Fruit fly (Drosophila melanogaster) whole organism, prepupa: Measurements from ENCODE around the gene Jwa.
A peak's percentile ranks its signal among the peaks of the same experiment; 100 is the strongest.

Experiments
- Blimp-1 ChIP-seq: fragments of 200-800 bp; sonication (Bioruptor generic); optimal IDR thresholded peaks from 3 replicates; lab custom pipeline; 2017; ENCODE audit warnings: missing biosample characterization, missing genetic modification characterization, mild to moderate bottlenecking, moderate library complexity, missing genetic modification reagents
- CG10631 ChIP-seq: fragments of 200-800 bp; sonication (Bioruptor generic); optimal IDR thresholded peaks from 2 replicates; lab custom pipeline; 2016; ENCODE audit warnings: missing biosample characterization, missing genetic modification characterization
- CG11294 ChIP-seq: fragments of 200-800 bp; sonication (Bioruptor generic); IDR thresholded peaks from 2 replicates; pipeline ENCODE4 v1.3.6; 2022; ENCODE audit warnings: missing biosample characterization, missing genetic modification characterization
- CG11762 ChIP-seq: fragments of 200-800 bp; sonication (Bioruptor generic); optimal IDR thresholded peaks from 3 replicates; lab custom pipeline; 2016; ENCODE audit warnings: missing biosample characterization, missing genetic modification characterization; ENCODE audit not compliant: insufficient read depth
- CG15336 ChIP-seq: fragments of 200-800 bp; sonication (Bioruptor generic); IDR thresholded peaks from 2 replicates; pipeline ENCODE4 v1.3.6; 2022; ENCODE audit warnings: missing biosample characterization, missing genetic modification characterization
- CG16779 ChIP-seq: fragments of 200-800 bp; sonication (Bioruptor generic); optimal IDR thresholded peaks from 3 replicates; lab custom pipeline; 2017; ENCODE audit warnings: missing biosample characterization, mild to moderate bottlenecking, missing genetic modification characterization
- CG31627 ChIP-seq: fragments of 200-800 bp; sonication (Bioruptor generic); optimal IDR thresholded peaks from 3 replicates; lab custom pipeline; 2016; ENCODE audit warnings: missing biosample characterization, missing genetic modification characterization
- CG32006 ChIP-seq: fragments of 200-800 bp; sonication (Bioruptor generic); optimal IDR thresholded peaks from 3 replicates; lab custom pipeline; 2017; ENCODE audit warnings: missing biosample characterization, mild to moderate bottlenecking, missing genetic modification characterization
- CG34406 ChIP-seq: fragments of 200-800 bp; sonication (Bioruptor generic); optimal IDR thresholded peaks from 3 replicates; lab custom pipeline; 2016; ENCODE audit warnings: missing biosample characterization, missing genetic modification characterization
- CG3919 ChIP-seq: fragments of 200-800 bp; sonication (Bioruptor generic); optimal IDR thresholded peaks from 3 replicates; lab custom pipeline; 2016; ENCODE audit warnings: missing biosample characterization, missing genetic modification characterization
- CG4318 ChIP-seq: fragments of 200-800 bp; sonication (Bioruptor generic); optimal IDR thresholded peaks from 3 replicates; lab custom pipeline; 2017; ENCODE audit warnings: missing biosample characterization, mild to moderate bottlenecking, missing genetic modification characterization
- CG6163 ChIP-seq: fragments of 200-800 bp; sonication (Bioruptor generic); IDR thresholded peaks from 3 replicates; pipeline ENCODE4 v1.3.6; 2022; ENCODE audit warnings: missing biosample characterization, missing genetic modification characterization
- CG6276 ChIP-seq: fragments of 200-800 bp; sonication (Bioruptor generic); optimal IDR thresholded peaks from 2 replicates; lab custom pipeline; 2017; ENCODE audit warnings: missing biosample characterization, mild to moderate bottlenecking, missing genetic modification characterization
- CG6792 ChIP-seq: fragments of 200-800 bp; sonication (Bioruptor generic); optimal IDR thresholded peaks from 3 replicates; lab custom pipeline; 2016; ENCODE audit warnings: missing biosample characterization, missing genetic modification characterization
- CG6854 ChIP-seq: fragments of 200-800 bp; sonication (Bioruptor generic); optimal IDR thresholded peaks from 2 replicates; lab custom pipeline; 2017; ENCODE audit warnings: missing biosample characterization, mild to moderate bottlenecking, missing genetic modification characterization
- CG7368 ChIP-seq: fragments of 200-800 bp; sonication (Bioruptor generic); optimal IDR thresholded peaks from 3 replicates; lab custom pipeline; 2016; ENCODE audit warnings: missing biosample characterization, missing genetic modification characterization
- CG8119 ChIP-seq: fragments of 200-800 bp; sonication (Bioruptor generic); IDR thresholded peaks from 3 replicates; pipeline ENCODE4 v1.3.6; 2022; ENCODE audit warnings: missing biosample characterization, missing genetic modification characterization
- CG8319 ChIP-seq: fragments of 200-800 bp; sonication (Bioruptor generic); optimal IDR thresholded peaks from 3 replicates; lab custom pipeline; 2016; ENCODE audit warnings: missing biosample characterization, missing genetic modification characterization
- CG9139 ChIP-seq: fragments of 200-800 bp; sonication (Bioruptor generic); optimal IDR thresholded peaks from 3 replicates; lab custom pipeline; 2017; ENCODE audit warnings: missing biosample characterization, mild to moderate bottlenecking, missing genetic modification characterization
- Eip75B ChIP-seq: fragments of 200-800 bp; sonication (Bioruptor generic); optimal IDR thresholded peaks from 3 replicates; lab custom pipeline; 2016; ENCODE audit warnings: missing biosample characterization, missing genetic modification characterization
- Eip78C ChIP-seq: fragments of 200-800 bp; sonication (Bioruptor generic); peaks from one replicate; lab custom pipeline; 2016; ENCODE audit warnings: missing biosample characterization, missing genetic modification characterization
- Eip93F ChIP-seq: fragments of 200-800 bp; sonication (Bioruptor generic); optimal IDR thresholded peaks from 2 replicates; lab custom pipeline; 2016; ENCODE audit warnings: missing biosample characterization, mild to moderate bottlenecking, missing genetic modification characterization
- Ets96B ChIP-seq: fragments of 200-800 bp; optimal IDR thresholded peaks from 2 replicates; lab custom pipeline; 2019; ENCODE audit warnings: missing biosample characterization, mild to moderate bottlenecking, missing genetic modification characterization, moderate library complexity
- Gug ChIP-seq: fragments of 200-800 bp; sonication (Bioruptor generic); IDR thresholded peaks from 2 replicates; pipeline ENCODE4 v1.3.6; 2022; ENCODE audit warnings: missing biosample characterization, missing genetic modification characterization
- Hr38 ChIP-seq: sonication (Bioruptor generic); optimal IDR thresholded peaks from 2 replicates; lab custom pipeline; 2016; ENCODE audit warnings: missing biosample characterization, missing genetic modification characterization
- Hr39 ChIP-seq: fragments of 200-800 bp; sonication (Bioruptor generic); optimal IDR thresholded peaks from 2 replicates; lab custom pipeline; 2016; ENCODE audit warnings: missing biosample characterization, missing genetic modification characterization
- Hr4 ChIP-seq: fragments of 200-800 bp; sonication (Bioruptor generic); optimal IDR thresholded peaks from 3 replicates; lab custom pipeline; 2016; ENCODE audit warnings: missing biosample characterization, missing genetic modification characterization
- Lpt ChIP-seq: fragments of 200-800 bp; sonication (Bioruptor generic); optimal IDR thresholded peaks from 3 replicates; lab custom pipeline; 2016; ENCODE audit warnings: missing biosample characterization, missing genetic modification characterization
- Met ChIP-seq: fragments of 200-800 bp; sonication (Bioruptor generic); optimal IDR thresholded peaks from 3 replicates; lab custom pipeline; 2016; ENCODE audit warnings: missing biosample characterization, missing genetic modification characterization
- Smox ChIP-seq: fragments of 200-800 bp; sonication (Bioruptor generic); optimal IDR thresholded peaks from 3 replicates; lab custom pipeline; 2016; ENCODE audit warnings: missing biosample characterization, missing genetic modification characterization
- Sox14 ChIP-seq: fragments of 200-800 bp; sonication (Bioruptor generic); optimal IDR thresholded peaks from 3 replicates; lab custom pipeline; 2016; ENCODE audit warnings: missing biosample characterization, missing genetic modification characterization
- Sox15 ChIP-seq: fragments of 200-800 bp; sonication (Bioruptor generic); optimal IDR thresholded peaks from 3 replicates; lab custom pipeline; 2016; ENCODE audit warnings: missing biosample characterization, missing genetic modification characterization
- achi ChIP-seq: fragments of 200-800 bp; sonication (Bioruptor generic); optimal IDR thresholded peaks from 3 replicates; lab custom pipeline; 2016; ENCODE audit warnings: missing biosample characterization, missing genetic modification characterization
- acj6 ChIP-seq: fragments of 200-800 bp; sonication (Bioruptor generic); optimal IDR thresholded peaks from 3 replicates; lab custom pipeline; 2016; ENCODE audit warnings: missing biosample characterization, missing genetic modification characterization
- cyc ChIP-seq: fragments of 200-800 bp; sonication (Bioruptor generic); optimal IDR thresholded peaks from 3 replicates; lab custom pipeline; 2016; ENCODE audit warnings: missing biosample characterization, missing genetic modification characterization
- dac ChIP-seq: fragments of 200-800 bp; sonication (Bioruptor generic); optimal IDR thresholded peaks from 2 replicates; lab custom pipeline; 2017; ENCODE audit warnings: missing biosample characterization, mild to moderate bottlenecking, missing genetic modification characterization
- dsx ChIP-seq: fragments of 200-800 bp; optimal IDR thresholded peaks from 3 replicates; lab custom pipeline; 2019; ENCODE audit warnings: missing biosample characterization, mild to moderate bottlenecking, missing genetic modification characterization, moderate library complexity; ENCODE audit not compliant: poor library complexity, severe bottlenecking
- eg ChIP-seq: fragments of 200-800 bp; sonication (Bioruptor generic); IDR thresholded peaks from 3 replicates; pipeline ENCODE4 v1.3.6; 2022; ENCODE audit warnings: missing biosample characterization, missing genetic modification characterization
- esn ChIP-seq: fragments of 200-800 bp; sonication (Bioruptor generic); optimal IDR thresholded peaks from 2 replicates; lab custom pipeline; 2016; ENCODE audit warnings: missing biosample characterization, mild to moderate bottlenecking, missing genetic modification characterization, moderate library complexity
- fd85E ChIP-seq: fragments of 200-800 bp; sonication (Bioruptor generic); optimal IDR thresholded peaks from 3 replicates; lab custom pipeline; 2016; ENCODE audit warnings: missing biosample characterization, missing genetic modification characterization
- lz ChIP-seq: fragments of 200-800 bp; sonication (Bioruptor generic); optimal IDR thresholded peaks from 3 replicates; lab custom pipeline; 2016; ENCODE audit warnings: missing biosample characterization, missing genetic modification characterization
- net ChIP-seq: fragments of 200-800 bp; sonication (Bioruptor generic); optimal IDR thresholded peaks from 3 replicates; lab custom pipeline; 2016; ENCODE audit warnings: missing biosample characterization, missing genetic modification characterization
- pdm3 ChIP-seq: fragments of 200-800 bp; sonication (Bioruptor generic); optimal IDR thresholded peaks from 3 replicates; lab custom pipeline; 2016; ENCODE audit warnings: missing biosample characterization, missing genetic modification characterization
- salr ChIP-seq, 2 experiments: fragments of 200-800 bp; sonication (Bioruptor generic); optimal IDR thresholded peaks; 3 replicates each; lab custom pipeline; 2016 to 2018; ENCODE audit warnings: missing biosample characterization in 2 of 2, missing genetic modification characterization in 2 of 2, mild to moderate bottlenecking in 1 of 2
- spab ChIP-seq: fragments of 200-800 bp; sonication (Bioruptor generic); optimal IDR thresholded peaks from 2 replicates; lab custom pipeline; 2017; ENCODE audit warnings: missing biosample characterization, mild to moderate bottlenecking, missing genetic modification characterization, missing genetic modification reagents
- ss ChIP-seq, 2 experiments: fragments of 200-800 bp; sonication (Bioruptor generic); optimal IDR thresholded peaks; 2 replicates in 1 of 2; 3 replicates in 1 of 2; lab custom pipeline; 2017 to 2018; ENCODE audit warnings: mild to moderate bottlenecking in 2 of 2, missing biosample characterization in 2 of 2, missing genetic modification characterization in 2 of 2, moderate library complexity in 1 of 2
- svp ChIP-seq: fragments of 200-800 bp; sonication (Bioruptor generic); peaks from one replicate; lab custom pipeline; 2016; ENCODE audit warnings: missing biosample characterization, missing genetic modification characterization
- vri ChIP-seq: fragments of 200-800 bp; sonication (Bioruptor generic); optimal IDR thresholded peaks from 3 replicates; lab custom pipeline; 2016; ENCODE audit warnings: missing biosample characterization, mild to moderate bottlenecking, missing genetic modification characterization

Gene Jwa

dm6 chr2L:18745454-18745853, 40.0 kb upstream of the Jwa start:
- TF ChIP-seq Hr4 (GFP tag; lab: Kevin White, UChicago) (no peak), Ets96B (no peak), CG34406 (GFP tag; lab: Kevin White, UChicago) (no peak), Sox14 (GFP tag; lab: Kevin White, UChicago) (no peak), Hr38 (GFP tag; lab: Kevin White, UChicago) (no peak), CG3919 (GFP tag; lab: Kevin White, UChicago) (no peak), CG16779 (no peak), CG7368 (GFP tag; lab: Kevin White, UChicago) (no peak), CG6163 (no peak), vri (no peak), CG8119 (GFP tag; lab: Robert Waterston, UW) (no peak), Hr39 (GFP tag; lab: Kevin White, UChicago) (no peak), Gug (GFP tag; lab: Robert Waterston, UW) (no peak), Eip78C (GFP tag; lab: Kevin White, UChicago) (no peak), cyc (GFP tag; lab: Kevin White, UChicago) (no peak)
- TF ChIP-seq, all 60 proteins: peak for 0

- TF ChIP-seq CG8119 (GFP tag; lab: Robert Waterston, UW) (peak; percentile 64; the same call in 1 of the 3 replicates), achi (GFP tag; lab: Kevin White, UChicago) (peak; percentile 45), fd85E (GFP tag; lab: Kevin White, UChicago) (no peak), Eip78C (GFP tag; lab: Kevin White, UChicago) (peak; percentile 82), Met (GFP tag; lab: Kevin White, UChicago) (no peak), spab (GFP tag; lab: Kevin White, UChicago) (no peak), Sox15 (GFP tag; lab: Kevin White, UChicago) (no peak), CG11762 (GFP tag; lab: Kevin White, UChicago) (no peak), CG6854 (GFP tag; lab: Kevin White, UChicago) (no peak), Eip75B (GFP tag; lab: Kevin White, UChicago) (no peak), CG34406 (GFP tag; lab: Kevin White, UChicago) (no peak), CG10631 (GFP tag; lab: Kevin White, UChicago) (peak; percentile 46), CG7368 (GFP tag; lab: Kevin White, UChicago) (no peak), eg (GFP tag; lab: Robert Waterston, UW) (peak; percentile 56; the same call in 1 of the 3 replicates), dac (GFP tag; lab: Kevin White, UChicago) (peak; percentile 16), salr (GFP tag; optimal IDR thresholded peaks at IDR 0.05; lab: Kevin White, UChicago) (peak in 1 of 2 experiments; percentile 7), CG31627 (GFP tag; lab: Kevin White, UChicago) (no peak), CG16779 (no peak), pdm3 (GFP tag; lab: Kevin White, UChicago) (peak; percentile 29), ss (GFP tag; optimal IDR thresholded peaks at IDR 0.05; lab: Kevin White, UChicago) (no peak), vri (no peak), Blimp-1 (GFP tag; lab: Kevin White, UChicago) (no peak), CG6163 (peak; percentile 34; the same call in 1 of the 3 replicates), CG32006 (GFP tag; lab: Kevin White, UChicago) (peak; percentile 66), Ets96B (no peak), Hr38 (GFP tag; lab: Kevin White, UChicago) (no peak), Gug (GFP tag; lab: Robert Waterston, UW) (peak; percentile 56), Lpt (GFP tag; lab: Kevin White, UChicago) (no peak), svp (GFP tag; lab: Kevin White, UChicago) (peak; percentile 36), acj6 (GFP tag; lab: Kevin White, UChicago) (no peak), lz (GFP tag; lab: Kevin White, UChicago) (no peak), CG3919 (GFP tag; lab: Kevin White, UChicago) (peak; percentile 43), CG6792 (GFP tag; lab: Kevin White, UChicago) (no peak), net (GFP tag; lab: Kevin White, UChicago) (peak; percentile 49), CG9139 (GFP tag; lab: Kevin White, UChicago) (no peak), CG8319 (GFP tag; lab: Kevin White, UChicago) (no peak), Smox (GFP tag; lab: Kevin White, UChicago) (no peak), Sox14 (GFP tag; lab: Kevin White, UChicago) (peak; percentile 3), esn (GFP tag; lab: Kevin White, UChicago) (no peak), CG11294 (GFP tag; lab: Robert Waterston, UW) (no peak; the same call in 1 of the 2 replicates), dsx (no peak), Hr4 (GFP tag; lab: Kevin White, UChicago) (peak; percentile 83), CG6276 (GFP tag; lab: Kevin White, UChicago) (peak; percentile 80), CG15336 (peak; percentile 57; the same call in 1 of the 2 replicates), CG4318 (GFP tag; lab: Kevin White, UChicago) (peak; percentile 48), Eip93F (no peak)
Measured at dm6 chr2L:18743896-18744295, 38.4 kb upstream of the Jwa start.
